Worm (Caenorhabditis elegans) whole organism, early embryonic: ENCODE results near the gene F55G7.4.

Experiments used
- B0310.2 ChIP-seq: sonication (generic microtip); optimal IDR thresholded peaks from 2 replicates; lab custom pipeline; 2016; ENCODE audit warnings: mild to moderate bottlenecking, missing genetic modification characterization, missing compliant biosample characterization
- F13C5.2 ChIP-seq: sonication (generic microtip); optimal IDR thresholded peaks from 2 replicates; lab custom pipeline; 2017; ENCODE audit warnings: mild to moderate bottlenecking, missing genetic modification characterization, inconsistent platforms, missing compliant biosample characterization
- ama-1 ChIP-seq: fragments of 150-350 bp; optimal IDR thresholded peaks from 2 replicates; lab custom pipeline; 2014
- ceh-13 ChIP-seq: fragments of 200-800 bp; sonication (Bioruptor generic); optimal IDR thresholded peaks from 2 replicates; lab custom pipeline; 2018; ENCODE audit warnings: mild to moderate bottlenecking, missing genetic modification characterization, missing compliant biosample characterization
- ceh-36 ChIP-seq: sonication (generic microtip); optimal IDR thresholded peaks from 2 replicates; lab custom pipeline; 2016; ENCODE audit warnings: missing genetic modification characterization, inconsistent platforms, missing compliant biosample characterization
- ets-7 ChIP-seq: sonication (generic microtip); optimal IDR thresholded peaks from 2 replicates; lab custom pipeline; 2016; ENCODE audit warnings: missing genotype, missing genetic modification characterization, missing compliant biosample characterization
- flt-1 ChIP-seq: fragments of 200-800 bp; sonication (Bioruptor generic); IDR thresholded peaks from 2 replicates; pipeline ENCODE4 v1.3.6; 2022; ENCODE audit warnings: missing genetic modification characterization, missing compliant biosample characterization
- hmg-4 ChIP-seq: fragments of 200-800 bp; sonication (Bioruptor generic); optimal IDR thresholded peaks from 2 replicates; lab custom pipeline; 2018; ENCODE audit warnings: mild to moderate bottlenecking, missing genetic modification characterization, missing compliant biosample characterization
- pes-1 ChIP-seq: fragments of 200-800 bp; sonication (Bioruptor generic); IDR thresholded peaks from 2 replicates; pipeline ENCODE4 v1.3.6; 2022; ENCODE audit warnings: missing genetic modification reagents, missing genetic modification characterization, missing compliant biosample characterization
- scrt-1 ChIP-seq: fragments of 200-800 bp; sonication (Bioruptor generic); IDR thresholded peaks from 2 replicates; pipeline ENCODE4 v1.3.6; 2022; ENCODE audit warnings: missing genetic modification characterization, missing compliant biosample characterization
- tbx-11 ChIP-seq: fragments of 200-800 bp; sonication (Bioruptor generic); IDR thresholded peaks from 2 replicates; pipeline ENCODE4 v1.3.6; 2022; ENCODE audit warnings: missing genetic modification characterization, missing compliant biosample characterization
- tbx-37 ChIP-seq: fragments of 200-800 bp; sonication (Bioruptor generic); conservative IDR thresholded peaks from 2 replicates; pipeline ENCODE4 v1.3.6; 2022; ENCODE audit warnings: missing genetic modification reagents, missing genetic modification characterization, missing compliant biosample characterization
- tra-4 ChIP-seq: sonication (generic microtip); optimal IDR thresholded peaks from 2 replicates; lab custom pipeline; 2017; ENCODE audit warnings: missing genetic modification characterization, missing compliant biosample characterization

DNA sequence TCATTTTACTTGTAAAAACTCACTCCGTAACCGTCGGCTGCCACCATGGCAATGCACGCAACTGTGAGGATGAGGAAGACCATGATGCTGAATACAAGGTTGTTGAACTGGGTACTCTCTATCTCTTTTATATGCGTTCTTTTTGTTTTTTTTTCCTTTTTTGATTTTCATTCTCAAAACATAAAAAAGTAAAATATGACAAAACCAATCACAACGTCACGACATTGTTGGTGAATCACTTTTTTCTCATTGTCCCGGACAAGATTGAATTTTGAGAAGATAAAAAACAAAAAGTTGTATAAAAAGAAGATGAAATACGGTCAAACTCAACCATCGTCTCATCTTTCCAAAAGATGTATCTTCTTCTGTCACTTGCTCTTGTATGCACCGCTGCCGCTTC is 44.9 kb upstream of the F55G7.4 start, which contains the start of the genes Y62H9A.5 and ule-5:
- no peak for TF ChIP-seq pes-1 (GFP tag; lab: Robert Waterston, UW)
- no peak for TF ChIP-seq ama-1 (lab: Kevin White, UChicago)
- TF ChIP-seq B0310.2, result no peak
- TF ChIP-seq tbx-37 (GFP tag; lab: Robert Waterston, UW), result no peak
- no peak for TF ChIP-seq F13C5.2 (tag; lab: Kevin White, UChicago)
- TF ChIP-seq ets-7 (tag; lab: Kevin White, UChicago), result no peak
- no peak for TF ChIP-seq hmg-4
- no peak for TF ChIP-seq scrt-1 (GFP tag; lab: Robert Waterston, UW)
- TF ChIP-seq flt-1, result no peak
- TF ChIP-seq tra-4, result no peak
- no peak for TF ChIP-seq ceh-13 (GFP tag; lab: Kevin White, UChicago)
- TF ChIP-seq ceh-36 (tag; lab: Kevin White, UChicago), result no peak
- no peak for TF ChIP-seq tbx-11
